Worm (Caenorhabditis elegans) whole organism, midembryonic: ENCODE data around the gene znf-706.

Experiments
- T22C8.4 ChIP-seq: fragments of 200-800 bp; sonication (Bioruptor generic); IDR thresholded peaks from 2 replicates; pipeline ENCODE4 v1.3.6; 2022; ENCODE audit warnings: missing genetic modification characterization, missing compliant biosample characterization
- cog-1 ChIP-seq: sonication (generic microtip); optimal IDR thresholded peaks from 2 replicates; lab custom pipeline; 2016; ENCODE audit warnings: missing genetic modification characterization, missing compliant biosample characterization
- flt-1 ChIP-seq: fragments of 200-800 bp; sonication (Bioruptor generic); IDR thresholded peaks from 2 replicates; pipeline ENCODE4 v1.3.6; 2022; ENCODE audit warnings: missing genetic modification characterization, missing compliant biosample characterization
- klf-2 ChIP-seq: fragments of 200-800 bp; sonication (Bioruptor generic); conservative IDR thresholded peaks from 2 replicates; pipeline ENCODE4 v1.3.6; 2022; ENCODE audit warnings: missing genetic modification reagents, missing genetic modification characterization, missing compliant biosample characterization
- med-1 ChIP-seq: sonication (generic microtip); optimal IDR thresholded peaks from 2 replicates; lab custom pipeline; 2017; ENCODE audit warnings: missing genetic modification characterization, mild to moderate bottlenecking, missing compliant biosample characterization, antibody characterized with exemption, missing genetic modification reagents; ENCODE audit not compliant: insufficient read depth
- ref-1 ChIP-seq: fragments of 200-800 bp; sonication (Bioruptor generic); conservative IDR thresholded peaks from 2 replicates; pipeline ENCODE4 v1.3.6; 2022; ENCODE audit warnings: missing genetic modification reagents, missing genetic modification characterization, missing compliant biosample characterization
- tab-1 ChIP-seq: fragments of 200-800 bp; sonication (Bioruptor generic); IDR thresholded peaks from 2 replicates; pipeline ENCODE4 v1.3.6; 2022; ENCODE audit warnings: missing genetic modification characterization, missing compliant biosample characterization
- ztf-23 ChIP-seq: fragments of 200-800 bp; sonication (Bioruptor generic); IDR thresholded peaks from 2 replicates; pipeline ENCODE4 v1.3.6; 2022; ENCODE audit warnings: missing genetic modification reagents, missing genetic modification characterization, missing compliant biosample characterization
- ztf-29 ChIP-seq: fragments of 200-800 bp; sonication (Bioruptor generic); IDR thresholded peaks from 2 replicates; pipeline ENCODE4 v1.3.6; 2022; ENCODE audit warnings: missing genetic modification reagents, missing genetic modification characterization, missing compliant biosample characterization

- no peak for TF ChIP-seq ztf-29 (GFP tag; lab: Robert Waterston, UW)
- TF ChIP-seq klf-2 (GFP tag; lab: Robert Waterston, UW), result no peak
- TF ChIP-seq flt-1 (GFP tag; lab: Robert Waterston, UW), result no peak
- no peak for TF ChIP-seq ztf-23 (GFP tag; lab: Robert Waterston, UW)
- TF ChIP-seq T22C8.4 (GFP tag; lab: Robert Waterston, UW), result no peak
- no peak for TF ChIP-seq tab-1
- no peak for TF ChIP-seq ref-1 (GFP tag; lab: Robert Waterston, UW)
- no peak for TF ChIP-seq med-1 (GFP tag; lab: Kevin White, UChicago)
- TF ChIP-seq cog-1, result no peak
Measured at ce11 chrIV:9118348-9118747, 22.3 kb upstream of the znf-706 start.
